Worm (Caenorhabditis elegans) whole organism, L3 larva: Measurements from ENCODE around the gene lec-1.

Source experiments
- R02D3.7 ChIP-seq: fragments of 150-350 bp; optimal IDR thresholded peaks from 2 replicates; lab custom pipeline; 2014; ENCODE audit warnings: missing biosample characterization, missing genetic modification characterization
- ZK546.5 ChIP-seq: sonication (generic microtip); optimal IDR thresholded peaks from 2 replicates; lab custom pipeline; 2017; ENCODE audit warnings: missing biosample characterization, missing genetic modification characterization
- ceh-28 ChIP-seq: fragments of 150-350 bp; optimal IDR thresholded peaks from 2 replicates; lab custom pipeline; 2014; ENCODE audit warnings: missing biosample characterization, missing genetic modification reagents, missing genetic modification characterization
- ceh-82 ChIP-seq: fragments of 150-350 bp; optimal IDR thresholded peaks from 2 replicates; lab custom pipeline; 2014; ENCODE audit warnings: missing biosample characterization, missing genetic modification characterization
- daf-12 ChIP-seq: fragments of 150-350 bp; optimal IDR thresholded peaks from 2 replicates; lab custom pipeline; 2014; ENCODE audit warnings: missing biosample characterization, missing genetic modification reagents, missing genetic modification characterization
- egl-27 ChIP-seq: sonication (generic microtip); optimal IDR thresholded peaks from 4 replicates; lab custom pipeline; 2017; ENCODE audit warnings: missing biosample characterization, missing genetic modification reagents, missing genetic modification characterization
- egl-5 ChIP-seq: fragments of 150-350 bp; optimal IDR thresholded peaks from 2 replicates; lab custom pipeline; 2017; ENCODE audit warnings: missing biosample characterization, missing genetic modification reagents, missing genetic modification characterization, inconsistent platforms
- elt-1 ChIP-seq: fragments of 150-350 bp; optimal IDR thresholded peaks from 2 replicates; lab custom pipeline; 2014; ENCODE audit warnings: missing biosample characterization, missing genetic modification characterization
- elt-2 ChIP-seq: sonication (generic microtip); optimal IDR thresholded peaks from 2 replicates; lab custom pipeline; 2016; ENCODE audit warnings: missing genetic modification reagents, mild to moderate bottlenecking, missing genetic modification characterization, missing compliant biosample characterization
- eor-1 ChIP-seq, 2 experiments: fragments of 150-350 bp; optimal IDR thresholded peaks; 2 replicates each; lab custom pipeline; 2014 to 2018; ENCODE audit warnings: missing biosample characterization in 2 of 2, missing genetic modification characterization in 2 of 2
- fkh-10 ChIP-seq: sonication (generic microtip); optimal IDR thresholded peaks from 2 replicates; lab custom pipeline; 2017; ENCODE audit warnings: missing biosample characterization, missing genetic modification reagents, missing genetic modification characterization
- fkh-2 ChIP-seq: fragments of 150-350 bp; optimal IDR thresholded peaks from 2 replicates; lab custom pipeline; 2014; ENCODE audit warnings: missing biosample characterization, missing genetic modification reagents, missing genetic modification characterization
- hmg-11 ChIP-seq: sonication (generic microtip); optimal IDR thresholded peaks from 2 replicates; lab custom pipeline; 2016; ENCODE audit warnings: missing genetic modification characterization, missing compliant biosample characterization
- lin-15B ChIP-seq: fragments of 150-350 bp; optimal IDR thresholded peaks from 2 replicates; lab custom pipeline; 2014; ENCODE audit warnings: missing biosample characterization, missing genetic modification characterization
- lin-39 ChIP-seq: fragments of 150-350 bp; optimal IDR thresholded peaks from 2 replicates; lab custom pipeline; 2018; ENCODE audit warnings: missing biosample characterization, missing genetic modification reagents, missing genetic modification characterization
- lsy-12 ChIP-seq: sonication (generic microtip); optimal IDR thresholded peaks from 2 replicates; lab custom pipeline; 2016; ENCODE audit warnings: mild to moderate bottlenecking, missing genetic modification characterization, missing compliant biosample characterization
- mdl-1 ChIP-seq: fragments of 150-350 bp; optimal IDR thresholded peaks from 2 replicates; lab custom pipeline; 2014; ENCODE audit warnings: missing biosample characterization, missing genetic modification characterization
- mml-1 ChIP-seq: fragments of 150-350 bp; sonication (generic microtip); optimal IDR thresholded peaks from 3 replicates; lab custom pipeline; 2014; ENCODE audit warnings: missing biosample characterization, missing genetic modification characterization
- nfya-1 ChIP-seq: sonication (generic microtip); optimal IDR thresholded peaks from 2 replicates; lab custom pipeline; 2017; ENCODE audit warnings: missing genetic modification characterization, mild to moderate bottlenecking, missing compliant biosample characterization, antibody characterized with exemption, moderate library complexity; ENCODE audit not compliant: insufficient read depth
- nhr-11 ChIP-seq: fragments of 150-350 bp; optimal IDR thresholded peaks from 2 replicates; lab custom pipeline; 2014; ENCODE audit warnings: missing biosample characterization, missing genetic modification characterization
- nhr-12 ChIP-seq: fragments of 150-350 bp; optimal IDR thresholded peaks from 2 replicates; lab custom pipeline; 2014; ENCODE audit warnings: missing biosample characterization, missing genetic modification characterization
- nhr-23 ChIP-seq: fragments of 150-350 bp; optimal IDR thresholded peaks from 2 replicates; lab custom pipeline; 2014; ENCODE audit warnings: missing biosample characterization, missing genetic modification reagents, missing genetic modification characterization
- nhr-237 ChIP-seq: fragments of 150-350 bp; optimal IDR thresholded peaks from 2 replicates; lab custom pipeline; 2014; ENCODE audit warnings: missing biosample characterization, missing genetic modification characterization
- nhr-25 ChIP-seq: sonication (generic microtip); optimal IDR thresholded peaks from 2 replicates; lab custom pipeline; 2017; ENCODE audit warnings: missing biosample characterization, missing genetic modification characterization
- nhr-43 ChIP-seq: sonication (generic microtip); optimal IDR thresholded peaks from 2 replicates; lab custom pipeline; 2016; ENCODE audit warnings: mild to moderate bottlenecking, missing genetic modification characterization, missing compliant biosample characterization; ENCODE audit not compliant: poor library complexity, severe bottlenecking
- nhr-76 ChIP-seq: fragments of 150-350 bp; sonication (generic microtip); optimal IDR thresholded peaks from 5 replicates; lab custom pipeline; 2014; ENCODE audit warnings: missing biosample characterization, missing genetic modification characterization
- nhr-77 ChIP-seq: fragments of 150-350 bp; optimal IDR thresholded peaks from 2 replicates; lab custom pipeline; 2014; ENCODE audit warnings: missing biosample characterization, missing genetic modification characterization
- pha-4 ChIP-seq: fragments of 150-350 bp; optimal IDR thresholded peaks from 2 replicates; lab custom pipeline; 2014; ENCODE audit warnings: missing biosample characterization, missing genetic modification reagents, missing genetic modification characterization
- sea-2 ChIP-seq: fragments of 150-350 bp; sonication (generic microtip); optimal IDR thresholded peaks from 4 replicates; lab custom pipeline; 2014; ENCODE audit warnings: missing biosample characterization, missing genetic modification reagents, missing genetic modification characterization
- unc-62 ChIP-seq: fragments of 150-350 bp; sonication (generic microtip); optimal IDR thresholded peaks from 4 replicates; lab custom pipeline; 2014; ENCODE audit warnings: missing biosample characterization, missing genetic modification reagents, missing genetic modification characterization
- zag-1 ChIP-seq: fragments of 150-350 bp; optimal IDR thresholded peaks from 2 replicates; lab custom pipeline; 2014; ENCODE audit warnings: missing biosample characterization, missing genetic modification characterization
- ztf-4 ChIP-seq: fragments of 150-350 bp; optimal IDR thresholded peaks from 2 replicates; lab custom pipeline; 2014; ENCODE audit warnings: missing biosample characterization, missing genetic modification characterization

The lec-1 gene

DNA sequence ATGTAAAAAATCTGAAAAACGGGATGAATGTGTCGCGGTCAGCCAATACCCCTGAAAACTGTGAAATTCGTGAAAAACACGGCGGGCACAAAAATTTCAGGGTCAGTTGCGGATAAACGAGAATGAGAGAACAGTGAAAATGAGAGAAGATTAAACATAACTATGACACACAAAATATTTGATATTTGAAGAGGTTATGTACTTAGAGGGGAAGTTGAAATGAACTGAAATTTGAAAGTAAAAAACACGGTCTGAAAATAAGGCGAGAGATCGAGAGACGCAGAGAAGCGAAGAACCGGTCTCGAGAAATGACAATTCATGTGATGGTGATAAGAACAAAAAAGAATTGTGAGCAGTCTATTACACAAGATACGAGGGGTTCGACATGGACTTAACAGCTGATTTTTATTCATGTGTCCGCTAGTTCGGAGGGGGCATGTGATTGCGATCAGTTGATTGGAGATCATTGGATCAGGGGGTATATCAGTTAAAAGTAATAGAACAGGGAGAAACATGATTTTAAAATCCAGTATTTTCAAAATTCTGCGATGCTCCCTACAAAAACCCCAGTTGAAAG, 29.6 kb upstream of the lec-1 start, which contains the start of gene moe-3:
Gene moe-3 (minus strand): TSS at position 51 of the 577 bp plus-strand sequence.
- TF ChIP-seq nhr-43 (tag; lab: Kevin White, UChicago) = peak; percentile 7
- TF ChIP-seq elt-2 = peak; percentile 66
- TF ChIP-seq nhr-23 = no peak

ce11 chrII:13167493-13167892, 27.9 kb upstream of the lec-1 start:
- TF ChIP-seq nhr-11 (tag; lab: Kevin White, UChicago) (no peak), nhr-25 (tag; lab: Kevin White, UChicago) (peak; percentile 76)
- TF ChIP-seq, all 47 proteins: peak for 1

DNA sequence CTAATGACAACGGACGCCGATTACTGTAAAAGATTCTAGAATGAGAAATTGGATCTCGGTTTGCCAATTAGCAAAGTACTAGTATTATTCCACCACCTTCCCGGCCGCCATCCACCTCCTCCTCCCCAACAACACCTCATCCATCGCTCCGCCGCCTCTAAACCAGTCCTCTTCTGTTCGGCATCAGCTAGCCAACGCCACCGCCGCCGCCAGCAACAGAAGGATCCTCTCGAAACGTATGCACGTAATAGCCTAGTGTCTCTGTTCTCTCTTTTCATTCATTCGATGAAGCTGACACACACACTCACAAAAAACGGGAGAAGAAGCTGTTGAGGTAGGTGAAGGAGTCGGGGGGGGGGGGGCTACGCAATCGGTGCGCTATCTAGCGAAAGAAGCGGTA, 24.7 kb upstream of the lec-1 start:
- no peak for TF ChIP-seq nhr-11 (tag; lab: Kevin White, UChicago)
- TF ChIP-seq ceh-82 (tag; lab: Kevin White, UChicago) = no peak
- TF ChIP-seq ceh-28 = no peak
- no peak for TF ChIP-seq unc-62 (GFP tag; lab: Kevin White, UChicago)
- TF ChIP-seq hmg-11 = no peak
- no peak for TF ChIP-seq lsy-12 (tag; lab: Kevin White, UChicago)
- no peak for TF ChIP-seq fkh-2 (tag; lab: Kevin White, UChicago)
- TF ChIP-seq egl-5 = no peak
- TF ChIP-seq nhr-237 = no peak
- TF ChIP-seq lin-39 (tag; lab: Kevin White, UChicago) = no peak
- TF ChIP-seq eor-1 (tag; optimal IDR thresholded peaks at IDR 0.05; lab: Kevin White, UChicago) = no peak
- no peak for TF ChIP-seq egl-27
- TF ChIP-seq ZK546.5 (tag; lab: Kevin White, UChicago) = no peak
- TF ChIP-seq lin-15B (tag; lab: Kevin White, UChicago) = no peak
- TF ChIP-seq ztf-4 (tag; lab: Kevin White, UChicago) = no peak
- no peak for TF ChIP-seq nhr-77
- no peak for TF ChIP-seq mdl-1 (tag; lab: Kevin White, UChicago)
- no peak for TF ChIP-seq nhr-76
- TF ChIP-seq, all 47 proteins: peak for 0

DNA sequence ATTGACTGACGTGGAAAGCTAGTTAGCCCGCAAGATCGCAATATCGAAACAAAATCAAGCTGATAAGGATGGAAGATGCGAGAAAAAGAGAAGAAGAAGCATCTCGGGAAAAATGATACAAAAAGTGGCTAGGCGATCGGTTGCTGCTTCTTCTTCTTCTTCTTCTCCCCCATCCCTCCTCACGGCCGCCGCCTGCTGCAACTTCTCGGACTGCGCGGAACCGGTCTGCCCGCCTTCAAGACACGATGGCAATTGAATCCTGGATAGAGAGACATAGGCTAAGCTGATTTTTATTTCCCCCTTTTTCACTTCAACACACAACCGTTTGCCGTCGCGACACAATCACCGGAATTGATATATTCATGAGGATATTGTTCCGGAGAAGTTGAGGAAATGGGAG, 20.9 kb upstream of the lec-1 start:
- TF ChIP-seq zag-1 (tag; lab: Kevin White, UChicago) (no peak), lin-39 (tag; lab: Kevin White, UChicago) (no peak), nhr-23 (peak; percentile 11), mdl-1 (tag; lab: Kevin White, UChicago) (no peak)
- TF ChIP-seq, all 47 proteins: peak for 1

ce11 chrII:13181465-13181864, 13.9 kb upstream of the lec-1 start, which contains the start of gene W09H1.1:
Gene W09H1.1 (minus strand): TSS chrII:13181565.
- no peak for TF ChIP-seq hmg-11
- TF ChIP-seq fkh-10 (GFP tag; lab: Kevin White, UChicago) = no peak
- no peak for TF ChIP-seq nhr-12
- no peak for TF ChIP-seq R02D3.7 (tag; lab: Kevin White, UChicago)
- no peak for TF ChIP-seq nhr-77
- no peak for TF ChIP-seq fkh-2 (tag; lab: Kevin White, UChicago)
- TF ChIP-seq ZK546.5 (tag; lab: Kevin White, UChicago) = no peak
- no peak for TF ChIP-seq mml-1 (tag; lab: Kevin White, UChicago)
- TF ChIP-seq, all 47 proteins: peak for 0

ce11 chrII:13183228-13183755, 12.1 kb upstream of the lec-1 start, which contains the start of the genes W09H1.4 and his-73:
Gene W09H1.4 (plus strand): TSS chrII:13183528.
Gene his-73 (plus strand): TSS chrII:13183705.
- no peak for TF ChIP-seq pha-4 (tag; lab: Kevin White, UChicago)
- no peak for TF ChIP-seq unc-62 (GFP tag; lab: Kevin White, UChicago)
- TF ChIP-seq ZK546.5 (tag; lab: Kevin White, UChicago) = no peak
- no peak for TF ChIP-seq nhr-77
- no peak for TF ChIP-seq nfya-1
- TF ChIP-seq mdl-1 (tag; lab: Kevin White, UChicago) = no peak

DNA sequence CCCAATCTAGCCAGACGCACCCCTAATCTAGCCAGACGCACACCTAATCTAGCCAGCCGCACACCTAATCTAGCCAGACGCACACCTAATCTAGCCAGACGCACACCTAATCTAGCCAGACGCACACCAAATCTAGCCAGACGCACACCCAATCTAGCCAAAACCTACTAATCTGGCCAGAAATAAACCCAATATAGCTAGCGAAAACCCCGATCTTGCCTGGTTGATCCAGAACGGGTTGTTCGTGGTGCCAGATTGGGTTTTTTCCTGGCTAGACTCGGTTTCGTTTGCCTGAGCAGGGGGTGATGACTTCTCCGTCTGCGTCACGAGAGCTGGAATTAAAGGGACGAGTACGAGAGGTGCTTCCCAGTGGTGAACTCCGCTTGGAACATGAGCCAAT, 11.2 kb upstream of the lec-1 start, which contains the start of gene W09H1.3:
Gene W09H1.3 (plus strand): TSS at position 301 of the 400 bp plus-strand sequence.
- TF ChIP-seq mdl-1 (tag; lab: Kevin White, UChicago) = no peak
- no peak for TF ChIP-seq lsy-12 (tag; lab: Kevin White, UChicago)
- no peak for TF ChIP-seq daf-12 (tag; lab: Kevin White, UChicago)
- TF ChIP-seq lin-39 (tag; lab: Kevin White, UChicago) = no peak
- no peak for TF ChIP-seq eor-1 (tag; optimal IDR thresholded peaks at IDR 0.05; lab: Kevin White, UChicago)
- TF ChIP-seq elt-1 (tag; lab: Kevin White, UChicago) = no peak
- TF ChIP-seq sea-2 (GFP tag; lab: Kevin White, UChicago) = no peak
- TF ChIP-seq lin-15B (tag; lab: Kevin White, UChicago) = no peak
- no peak for TF ChIP-seq R02D3.7 (tag; lab: Kevin White, UChicago)
- no peak for TF ChIP-seq ceh-82 (tag; lab: Kevin White, UChicago)
- no peak for TF ChIP-seq nhr-11 (tag; lab: Kevin White, UChicago)
